Worm (Caenorhabditis elegans) whole organism, mixed stage, embryonic: ENCODE measurements around the gene F14B8.6.
"Not testable (repeated sequence)": the region's sequence is repeated elsewhere in the genome, so short reads cannot be mapped to it uniquely, and the experiment has no call there.

Experiments used
- M03D4.4 ChIP-seq: sonication (generic microtip); optimal IDR thresholded peaks from 2 replicates; lab custom pipeline; 2017; ENCODE audit warnings: mild to moderate bottlenecking, missing genetic modification characterization, missing compliant biosample characterization
- blmp-1 ChIP-seq: fragments of 150-350 bp; optimal IDR thresholded peaks from 2 replicates; lab custom pipeline; 2014; ENCODE audit warnings: missing biosample characterization, missing genetic modification characterization
- ceh-43 ChIP-seq: fragments of 200-800 bp; sonication (Bioruptor generic); optimal IDR thresholded peaks from 2 replicates; lab custom pipeline; 2018; ENCODE audit warnings: mild to moderate bottlenecking, missing genetic modification characterization, moderate library complexity, missing compliant biosample characterization
- flh-1 ChIP-seq: fragments of 200-800 bp; sonication (Bioruptor generic); optimal IDR thresholded peaks from 2 replicates; lab custom pipeline; 2018; ENCODE audit warnings: mild to moderate bottlenecking, missing genetic modification characterization, moderate library complexity, missing compliant biosample characterization
- lin-13 ChIP-seq: fragments of 150-350 bp; optimal IDR thresholded peaks from 2 replicates; lab custom pipeline; 2014; ENCODE audit warnings: missing biosample characterization, missing genetic modification characterization
- lsy-2 ChIP-seq: fragments of 150-350 bp; optimal IDR thresholded peaks from 2 replicates; lab custom pipeline; 2014; ENCODE audit warnings: missing biosample characterization, missing genetic modification characterization
- mep-1 ChIP-seq: fragments of 150-350 bp; optimal IDR thresholded peaks from 2 replicates; lab custom pipeline; 2017; ENCODE audit warnings: missing biosample characterization, missing genetic modification reagents, missing genetic modification characterization, inconsistent platforms
- nhr-2 ChIP-seq: fragments of 150-350 bp; optimal IDR thresholded peaks from 2 replicates; lab custom pipeline; 2014; ENCODE audit warnings: missing biosample characterization, missing genetic modification characterization
- nhr-28 ChIP-seq: fragments of 150-350 bp; optimal IDR thresholded peaks from 2 replicates; lab custom pipeline; 2014; ENCODE audit warnings: missing biosample characterization, missing genetic modification characterization
- nhr-76 ChIP-seq: sonication (generic microtip); optimal IDR thresholded peaks from 2 replicates; lab custom pipeline; 2017; ENCODE audit warnings: missing biosample characterization, missing genetic modification characterization
- snpc-4 ChIP-seq: fragments of 150-350 bp; optimal IDR thresholded peaks from 2 replicates; lab custom pipeline; 2014; ENCODE audit warnings: missing biosample characterization, missing genetic modification characterization
- sptf-1 ChIP-seq: sonication (generic microtip); optimal IDR thresholded peaks from 2 replicates; lab custom pipeline; 2017; ENCODE audit warnings: mild to moderate bottlenecking, missing genetic modification characterization, moderate library complexity, missing compliant biosample characterization
- zip-8 ChIP-seq: fragments of 150-350 bp; optimal IDR thresholded peaks from 2 replicates; lab custom pipeline; 2014; ENCODE audit warnings: missing biosample characterization, missing genetic modification characterization
- ztf-11 ChIP-seq: fragments of 150-350 bp; optimal IDR thresholded peaks from 2 replicates; lab custom pipeline; 2014; ENCODE audit warnings: missing biosample characterization, missing genetic modification characterization

ce11 chrX:6881795-6882194 is 50.4 kb downstream of the F14B8.6 start, which contains the start of gene F41C6.6:
- TF ChIP-seq lin-13; nhr-2; nhr-28; zip-8 (tag; lab: Kevin White, UChicago); lsy-2 (tag; lab: Kevin White, UChicago); sptf-1 (tag; lab: Kevin White, UChicago); nhr-76 (tag; lab: Kevin White, UChicago); snpc-4 (tag; lab: Kevin White, UChicago); mep-1 (tag; lab: Kevin White, UChicago); M03D4.4 (tag; lab: Kevin White, UChicago); ztf-11; flh-1; ceh-43 (GFP tag; lab: Kevin White, UChicago); blmp-1 (tag; lab: Kevin White, UChicago): not testable (repeated sequence)
